Worm (Caenorhabditis elegans): Measurements from ENCODE around the gene Y41G9A.5.

The Y41G9A.5 gene

ce11 chrX:2996976-2997399 is 50.5 kb downstream of the Y41G9A.5 start (continued):
- no peak for TF ChIP-seq ama-1 (optimal IDR thresholded peaks at IDR 0.05)
- TF ChIP-seq nhr-48 (tag; optimal IDR thresholded peaks at IDR 0.05): peak; percentile 96
- peak; percentile 87 to 99 for TF ChIP-seq unc-62 (GFP tag; optimal IDR thresholded peaks at IDR 0.05 in 1 of 2)
- peak; percentile 81 for TF ChIP-seq unc-62 (tag; optimal IDR thresholded peaks at IDR 0.05)
- TF ChIP-seq egl-43 (GFP tag; IDR thresholded peaks at IDR 0.05): peak; percentile 97
- peak; percentile 92 for TF ChIP-seq D1046.2 (GFP tag; IDR thresholded peaks at IDR 0.05)
- TF ChIP-seq spr-1 (tag; optimal IDR thresholded peaks at IDR 0.05): peak; percentile 98
- TF ChIP-seq pha-4 (GFP tag; IDR thresholded peaks at IDR 0.05): peak; percentile 97
- peak; percentile 96 for TF ChIP-seq pha-4 (tag; optimal IDR thresholded peaks at IDR 0.05)
- TF ChIP-seq ZK546.5 (tag; optimal IDR thresholded peaks at IDR 0.05): peak; percentile 54 to 82
- TF ChIP-seq F49E8.2 (tag; optimal IDR thresholded peaks at IDR 0.05; ENCODE audit: borderline replicate concordance): peak; percentile 54
- TF ChIP-seq lim-7 (GFP tag; IDR thresholded peaks at IDR 0.05): peak; percentile 72; the same call in 1 of the 2 replicates
- peak; percentile 98 for TF ChIP-seq jun-1 (tag; optimal IDR thresholded peaks at IDR 0.05)
- peak; percentile 98 for TF ChIP-seq tra-1 (GFP tag; IDR thresholded peaks at IDR 0.05)
- peak; percentile 96 to 98 for TF ChIP-seq lsy-2 (tag; optimal IDR thresholded peaks at IDR 0.05)
- peak; percentile 62 for TF ChIP-seq gei-8 (GFP tag; optimal IDR thresholded peaks at IDR 0.05)
- TF ChIP-seq hmg-1.1 (GFP tag; IDR thresholded peaks at IDR 0.05): peak; percentile 100
- peak; percentile 100 for TF ChIP-seq mep-1 (tag; optimal IDR thresholded peaks at IDR 0.05)
- TF ChIP-seq spr-3 (GFP tag; optimal IDR thresholded peaks at IDR 0.05): peak; percentile 98
- TF ChIP-seq nhr-76 (tag; optimal IDR thresholded peaks at IDR 0.05): peak; percentile 90
- TF ChIP-seq lin-15B (tag; optimal IDR thresholded peaks at IDR 0.05): no peak
- peak; percentile 98 for TF ChIP-seq ceh-20 (GFP tag; IDR thresholded peaks at IDR 0.05)
- TF ChIP-seq attf-4 (tag; optimal IDR thresholded peaks at IDR 0.05): peak; percentile 79
- TF ChIP-seq F37D6.2 (tag; optimal IDR thresholded peaks at IDR 0.05): peak; percentile 99
- peak; percentile 97 for TF ChIP-seq F10B5.3 (tag; optimal IDR thresholded peaks at IDR 0.05)
- TF ChIP-seq ceh-82 (tag; optimal IDR thresholded peaks at IDR 0.05): peak; percentile 60
- TF ChIP-seq php-3 (GFP tag; IDR thresholded peaks at IDR 0.05): peak; percentile 95
- peak; percentile 91 for TF ChIP-seq ceh-32 (tag; optimal IDR thresholded peaks at IDR 0.05; ENCODE audit: poor library complexity)
- no peak for TF ChIP-seq unc-39 (tag; optimal IDR thresholded peaks at IDR 0.05)
- peak; percentile 86 for TF ChIP-seq lin-38 (GFP tag; IDR thresholded peaks at IDR 0.05)
- TF ChIP-seq zip-2 (tag; optimal IDR thresholded peaks at IDR 0.05): peak; percentile 97
- TF ChIP-seq tag-97 (GFP tag; IDR thresholded peaks at IDR 0.05): peak; percentile 90; the same call in 1 of the 2 replicates
- TF ChIP-seq unc-130 (GFP tag; optimal IDR thresholded peaks at IDR 0.05): no peak
- TF ChIP-seq mxl-3 (GFP tag; optimal IDR thresholded peaks at IDR 0.05): peak; percentile 92
- peak; percentile 94 for TF ChIP-seq ZK337.2 (GFP tag; IDR thresholded peaks at IDR 0.05)
- peak; percentile 96 for TF ChIP-seq hlh-11 (tag; optimal IDR thresholded peaks at IDR 0.05)
- TF ChIP-seq madf-5 (GFP tag; IDR thresholded peaks at IDR 0.05): peak; percentile 31 to 93; a peak in 3 of 4 replicates
- TF ChIP-seq mdl-1 (tag; optimal IDR thresholded peaks at IDR 0.05): peak; percentile 90 to 94
- TF ChIP-seq nhr-6 (tag; optimal IDR thresholded peaks at IDR 0.05): peak; percentile 99
- peak; percentile 94 for TF ChIP-seq ztf-7 (tag; optimal IDR thresholded peaks at IDR 0.05)
- TF ChIP-seq ceh-44 (GFP tag; IDR thresholded peaks at IDR 0.05): peak; percentile 13; the same call in 1 of the 2 replicates
- TF ChIP-seq lir-3 (tag; optimal IDR thresholded peaks at IDR 0.05): peak; percentile 92
- TF ChIP-seq zfp-2 (tag; optimal IDR thresholded peaks at IDR 0.05): peak; percentile 87
- TF ChIP-seq nhr-102 (tag; optimal IDR thresholded peaks at IDR 0.05): peak; percentile 99
- peak; percentile 100 for TF ChIP-seq dve-1 (tag; optimal IDR thresholded peaks at IDR 0.05; ENCODE audit: insufficient read depth)
- TF ChIP-seq fkh-10 (GFP tag; optimal IDR thresholded peaks at IDR 0.05): peak; percentile 99
- TF ChIP-seq F44E2.7 (GFP tag; IDR thresholded peaks at IDR 0.05): no peak
- TF ChIP-seq nhr-237 (tag; optimal IDR thresholded peaks at IDR 0.05): peak; percentile 91
- peak; percentile 82 for TF ChIP-seq ceh-28 (tag; optimal IDR thresholded peaks at IDR 0.05)
- peak; percentile 60 for TF ChIP-seq pqm-1 (tag; optimal IDR thresholded peaks at IDR 0.05)
- peak; percentile 96 to 99 for TF ChIP-seq daf-16 (GFP tag; optimal IDR thresholded peaks at IDR 0.05)
- TF ChIP-seq daf-16 (tag; optimal IDR thresholded peaks at IDR 0.05): peak; percentile 97
- TF ChIP-seq T26A8.4 (GFP tag; IDR thresholded peaks at IDR 0.05): peak; percentile 100
